Fruit fly (Drosophila melanogaster) whole organism, embryonic: ENCODE results near the gene hbt.

Experiments
- Abd-B ChIP-seq: fragments of 200-800 bp; sonication (Bioruptor generic); optimal IDR thresholded peaks from 2 replicates; lab custom pipeline; 2018; ENCODE audit warnings: missing biosample characterization, mild to moderate bottlenecking, missing genetic modification characterization, moderate library complexity
- Bdp1 ChIP-seq: fragments of 200-800 bp; sonication (Bioruptor generic); optimal IDR thresholded peaks from 3 replicates; lab custom pipeline; 2016; ENCODE audit warnings: missing biosample characterization, missing genetic modification characterization
- Bgb ChIP-seq: fragments of 200-800 bp; sonication (Bioruptor generic); IDR thresholded peaks from 2 replicates; pipeline ENCODE4 v1.3.6; 2022; ENCODE audit warnings: missing biosample characterization, missing genetic modification characterization; ENCODE audit not compliant: partially characterized antibody
- CG11247 ChIP-seq: fragments of 200-800 bp; sonication (Bioruptor generic); IDR thresholded peaks from 2 replicates; pipeline ENCODE4 v1.3.6; 2022; ENCODE audit warnings: missing biosample characterization, missing genetic modification characterization
- CG14050 ChIP-seq: fragments of 200-800 bp; sonication (Bioruptor generic); IDR thresholded peaks from 3 replicates; pipeline ENCODE4 v1.3.6; 2022; ENCODE audit warnings: missing biosample characterization, missing genetic modification characterization
- CG18011 ChIP-seq: fragments of 200-800 bp; sonication (Bioruptor generic); optimal IDR thresholded peaks from 2 replicates; lab custom pipeline; 2017; ENCODE audit warnings: missing biosample characterization, missing genetic modification characterization, mild to moderate bottlenecking, moderate library complexity, missing genotype
- CG18764 ChIP-seq: fragments of 200-800 bp; sonication (Bioruptor generic); optimal IDR thresholded peaks from 3 replicates; lab custom pipeline; 2016; ENCODE audit warnings: missing biosample characterization, missing genetic modification characterization
- CG2120 ChIP-seq: fragments of 200-800 bp; sonication (Bioruptor generic); optimal IDR thresholded peaks from 3 replicates; lab custom pipeline; 2016; ENCODE audit warnings: missing biosample characterization, missing genetic modification characterization
- CG2712 ChIP-seq: fragments of 200-800 bp; optimal IDR thresholded peaks from 3 replicates; lab custom pipeline; 2019; ENCODE audit warnings: missing biosample characterization, mild to moderate bottlenecking, missing genetic modification characterization, moderate library complexity
- CG31388 ChIP-seq: fragments of 200-800 bp; sonication (Bioruptor generic); optimal IDR thresholded peaks from 2 replicates; lab custom pipeline; 2016; ENCODE audit warnings: missing biosample characterization, missing genetic modification characterization
- CG32772 ChIP-seq: fragments of 200-800 bp; sonication (Bioruptor generic); IDR thresholded peaks from 2 replicates; pipeline ENCODE4 v1.3.6; 2022; ENCODE audit warnings: missing biosample characterization, missing genetic modification characterization
- CG34376 ChIP-seq: fragments of 200-800 bp; sonication (Bioruptor generic); optimal IDR thresholded peaks from 2 replicates; lab custom pipeline; 2018; ENCODE audit warnings: missing biosample characterization, mild to moderate bottlenecking, missing genetic modification characterization
- CG3726 ChIP-seq: fragments of 200-800 bp; sonication (Bioruptor generic); IDR thresholded peaks from 3 replicates; pipeline ENCODE4, ENCODE4 v1.3.6; 2022; ENCODE audit warnings: missing biosample characterization, missing genetic modification characterization
- CG43689 ChIP-seq: fragments of 200-800 bp; sonication (Bioruptor generic); IDR thresholded peaks from 2 replicates; pipeline ENCODE4 v1.3.6; 2022; ENCODE audit warnings: missing biosample characterization, missing genetic modification characterization
- CG6689 ChIP-seq: fragments of 200-800 bp; sonication (Bioruptor generic); IDR thresholded peaks from 2 replicates; pipeline ENCODE4 v1.3.6; 2022; ENCODE audit warnings: missing biosample characterization, missing genetic modification characterization
- CTCF ChIP-seq: fragments of 200-800 bp; sonication (Bioruptor generic); optimal IDR thresholded peaks from 2 replicates; lab custom pipeline; 2017; ENCODE audit warnings: missing biosample characterization, mild to moderate bottlenecking, missing genetic modification characterization, moderate library complexity
- Deaf1 ChIP-seq: fragments of 200-800 bp; optimal IDR thresholded peaks from 3 replicates; lab custom pipeline; 2019; ENCODE audit warnings: missing biosample characterization, mild to moderate bottlenecking, missing genetic modification characterization, moderate library complexity
- Fer1 ChIP-seq: fragments of 200-800 bp; sonication (Bioruptor generic); optimal IDR thresholded peaks from 2 replicates; lab custom pipeline; 2017; ENCODE audit warnings: missing biosample characterization, mild to moderate bottlenecking, missing genetic modification characterization
- HLH4C ChIP-seq: fragments of 200-800 bp; sonication (Bioruptor generic); IDR thresholded peaks from 3 replicates; pipeline ENCODE4 v1.3.6; 2022; ENCODE audit warnings: missing biosample characterization, missing genetic modification characterization; ENCODE audit not compliant: partially characterized antibody
- HmgZ ChIP-seq: fragments of 200-800 bp; sonication (Bioruptor generic); optimal IDR thresholded peaks from 2 replicates; lab custom pipeline; 2018; ENCODE audit warnings: missing biosample characterization, mild to moderate bottlenecking, missing genetic modification characterization
- Hr3 ChIP-seq: fragments of 200-800 bp; sonication (Bioruptor generic); optimal IDR thresholded peaks from 3 replicates; lab custom pipeline; 2016; ENCODE audit warnings: missing biosample characterization, missing genetic modification characterization
- Kr ChIP-seq: fragments of 200-800 bp; sonication (Bioruptor generic); optimal IDR thresholded peaks from 2 replicates; lab custom pipeline; 2017; ENCODE audit warnings: missing biosample characterization, mild to moderate bottlenecking, missing genetic modification characterization
- NFAT ChIP-seq: fragments of 200-800 bp; sonication (Bioruptor generic); IDR thresholded peaks from 2 replicates; pipeline ENCODE4 v1.3.6; 2022; ENCODE audit warnings: missing biosample characterization, missing genetic modification characterization
- NK7.1 ChIP-seq: fragments of 200-800 bp; sonication (Bioruptor generic); optimal IDR thresholded peaks from 3 replicates; lab custom pipeline; 2016; ENCODE audit warnings: missing biosample characterization, missing genetic modification characterization
- TFAM ChIP-seq: fragments of 200-800 bp; sonication (Bioruptor generic); optimal IDR thresholded peaks from 2 replicates; lab custom pipeline; 2017; ENCODE audit warnings: missing biosample characterization, missing genetic modification characterization, inconsistent platforms
- Vsx1 ChIP-seq: fragments of 200-800 bp; sonication (Bioruptor generic); optimal IDR thresholded peaks from 2 replicates; lab custom pipeline; 2017; ENCODE audit warnings: missing biosample characterization, mild to moderate bottlenecking, missing genetic modification characterization, missing genetic modification reagents
- ab ChIP-seq: fragments of 200-800 bp; sonication (Bioruptor generic); optimal IDR thresholded peaks from 2 replicates; lab custom pipeline; 2016; ENCODE audit warnings: missing biosample characterization, missing genetic modification characterization
- bbx ChIP-seq: fragments of 200-800 bp; sonication (Bioruptor generic); IDR thresholded peaks from 2 replicates; pipeline ENCODE4 v1.3.6; 2022; ENCODE audit warnings: missing biosample characterization, missing genetic modification characterization; ENCODE audit not compliant: partially characterized antibody
- cg ChIP-seq: fragments of 200-800 bp; sonication (Bioruptor generic); optimal IDR thresholded peaks from 3 replicates; lab custom pipeline; 2019; ENCODE audit warnings: missing biosample characterization, mild to moderate bottlenecking, missing genetic modification characterization, moderate library complexity
- chif ChIP-seq, 2 experiments: fragments of 200-800 bp; sonication (Bioruptor generic); optimal IDR thresholded peaks; 3 replicates each; lab custom pipeline; 2016; ENCODE audit warnings: missing biosample characterization in 2 of 2, missing genetic modification characterization in 2 of 2
- dmrt11E ChIP-seq: fragments of 200-800 bp; sonication (Bioruptor generic); optimal IDR thresholded peaks from 3 replicates; lab custom pipeline; 2018; ENCODE audit warnings: missing biosample characterization, mild to moderate bottlenecking, missing genetic modification characterization, moderate library complexity
- exex ChIP-seq: fragments of 200-800 bp; sonication (Bioruptor generic); optimal IDR thresholded peaks from 4 replicates; lab custom pipeline; 2018; ENCODE audit warnings: missing biosample characterization, mild to moderate bottlenecking, missing genetic modification characterization, moderate library complexity
- ftz-f1 ChIP-seq: fragments of 200-800 bp; sonication (Bioruptor generic); optimal IDR thresholded peaks from 2 replicates; lab custom pipeline; 2016; ENCODE audit warnings: missing biosample characterization, missing genetic modification characterization
- ham ChIP-seq: fragments of 200-800 bp; sonication (Bioruptor generic); IDR thresholded peaks from 2 replicates; pipeline ENCODE4 v1.3.6; 2022; ENCODE audit warnings: missing biosample characterization, missing genetic modification characterization
- hth ChIP-seq: fragments of >200 bp; optimal IDR thresholded peaks from 2 replicates; lab custom pipeline; 2017; ENCODE audit warnings: inconsistent platforms
- ind ChIP-seq: fragments of 200-800 bp; sonication (Bioruptor generic); optimal IDR thresholded peaks from 3 replicates; lab custom pipeline; 2016; ENCODE audit warnings: missing biosample characterization, missing genetic modification characterization
- ken ChIP-seq: fragments of 200-800 bp; sonication (Bioruptor generic); IDR thresholded peaks from 3 replicates; pipeline ENCODE4 v1.3.6; 2022; ENCODE audit warnings: missing biosample characterization, missing genetic modification characterization
- p53 ChIP-seq: fragments of 200-800 bp; sonication (Bioruptor generic); optimal IDR thresholded peaks from 2 replicates; lab custom pipeline; 2016; ENCODE audit warnings: missing biosample characterization, missing genetic modification characterization
- pros ChIP-seq: fragments of 200-800 bp; sonication (Bioruptor generic); optimal IDR thresholded peaks from 3 replicates; lab custom pipeline; 2019; ENCODE audit warnings: missing biosample characterization, mild to moderate bottlenecking, missing genetic modification characterization, moderate library complexity
- rib ChIP-seq: fragments of 200-800 bp; sonication (Bioruptor generic); IDR thresholded peaks from 2 replicates; pipeline ENCODE4 v1.3.6; 2022; ENCODE audit warnings: missing biosample characterization, missing genetic modification characterization
- ro ChIP-seq: fragments of 200-800 bp; sonication (Bioruptor generic); IDR thresholded peaks from 2 replicates; pipeline ENCODE4 v1.3.6; 2022; ENCODE audit warnings: missing biosample characterization, missing genetic modification characterization
- sc ChIP-seq, 3 experiments: fragments of >200 bp in 2 of 3; fragments of 200-800 bp in 1 of 3; sonication (Bioruptor generic) in 1 of 3; optimal IDR thresholded peaks; 2 replicates in 2 of 3; 3 replicates in 1 of 3; lab custom pipeline; 2017; ENCODE audit warnings: mild to moderate bottlenecking in 1 of 3, missing biosample characterization in 1 of 3, missing genetic modification characterization in 1 of 3, missing genetic modification reagents in 1 of 3
- schlank ChIP-seq: fragments of 200-800 bp; sonication (Bioruptor generic); optimal IDR thresholded peaks from 2 replicates; lab custom pipeline; 2018; ENCODE audit warnings: missing biosample characterization, mild to moderate bottlenecking, missing genetic modification characterization
- shn ChIP-seq: fragments of 200-800 bp; sonication (Bioruptor generic); optimal IDR thresholded peaks from 3 replicates; lab custom pipeline; 2016; ENCODE audit warnings: missing biosample characterization, missing genetic modification characterization
- slbo ChIP-seq: fragments of 200-800 bp; sonication (Bioruptor generic); IDR thresholded peaks from 2 replicates; pipeline ENCODE4 v1.3.6; 2022; ENCODE audit warnings: missing biosample characterization, missing genetic modification characterization
- slp2 ChIP-seq: fragments of 200-800 bp; sonication (Bioruptor generic); optimal IDR thresholded peaks from 2 replicates; lab custom pipeline; 2016; ENCODE audit warnings: missing biosample characterization, missing genetic modification characterization
- tap ChIP-seq: fragments of 200-800 bp; optimal IDR thresholded peaks from 3 replicates; lab custom pipeline; 2019; ENCODE audit warnings: missing biosample characterization, mild to moderate bottlenecking, missing genetic modification characterization, moderate library complexity
- trh ChIP-seq: fragments of 200-800 bp; sonication (Bioruptor generic); optimal IDR thresholded peaks from 2 replicates; lab custom pipeline; 2016; ENCODE audit warnings: missing biosample characterization, missing genetic modification characterization
- wek ChIP-seq: fragments of 200-800 bp; sonication (Bioruptor generic); optimal IDR thresholded peaks from 3 replicates; lab custom pipeline; 2018; ENCODE audit warnings: missing biosample characterization, mild to moderate bottlenecking, missing genetic modification characterization, moderate library complexity
- zen ChIP-seq: fragments of 200-800 bp; sonication (Bioruptor generic); optimal IDR thresholded peaks from 3 replicates; lab custom pipeline; 2018; ENCODE audit warnings: missing biosample characterization, mild to moderate bottlenecking, missing genetic modification characterization, moderate library complexity
- zen2 ChIP-seq: fragments of 200-800 bp; sonication (Bioruptor generic); IDR thresholded peaks from 3 replicates; pipeline ENCODE4 v1.3.6; 2022; ENCODE audit warnings: missing biosample characterization, missing genetic modification characterization; ENCODE audit not compliant: partially characterized antibody

Gene hbt

dm6 chr2L:13378488-13378964 is 47.6 kb upstream of the hbt start, which contains the start of the genes CG9302 and beta'COP (continued):
- TF ChIP-seq sc (optimal IDR thresholded peaks at IDR 0.05; lab: Kevin White, UChicago) (no peak), sc (GFP tag; optimal IDR thresholded peaks at IDR 0.05; lab: Kevin White, UChicago) (peak; percentile 39), rib (GFP tag; lab: Robert Waterston, UW) (0 out of 2 replicates have a peak, but pooled peaks have one; percentile 23), CG6689 (GFP tag; lab: Robert Waterston, UW) (peak; percentile 56), pros (GFP tag; lab: Kevin White, UChicago) (no peak), NFAT (GFP tag; lab: Robert Waterston, UW) (no peak), tap (tag; lab: Kevin White, UChicago) (no peak), zen (peak; percentile 84), ham (0 out of 2 replicates have a peak, but pooled peaks have one; percentile 12), Hr3 (GFP tag; lab: Kevin White, UChicago) (peak; percentile 81), CG18764 (GFP tag; lab: Kevin White, UChicago) (peak; percentile 39), Deaf1 (tag; lab: Kevin White, UChicago) (no peak), chif (GFP tag; optimal IDR thresholded peaks at IDR 0.05; lab: Kevin White, UChicago) (peak in 1 of 2 experiments; percentile 20), CG32772 (GFP tag; lab: Robert Waterston, UW) (no peak), exex (peak; percentile 51), slbo (GFP tag; lab: Robert Waterston, UW) (peak; percentile 73), Abd-B (peak; percentile 91), CG43689 (GFP tag; lab: Robert Waterston, UW) (no peak), ftz-f1 (GFP tag; lab: Kevin White, UChicago) (no peak), ro (no peak), HmgZ (tag; lab: Kevin White, UChicago) (peak; percentile 42), CG2120 (GFP tag; lab: Kevin White, UChicago) (peak; percentile 78), CG2712 (tag; lab: Kevin White, UChicago) (peak; percentile 81), CG18011 (GFP tag; lab: Kevin White, UChicago) (peak; percentile 24), Fer1 (peak; percentile 60), TFAM (GFP tag; lab: Kevin White, UChicago) (no peak), bbx (no peak; the same call in 1 of the 2 replicates), CG34376 (GFP tag; lab: Kevin White, UChicago) (no peak), schlank (tag; lab: Kevin White, UChicago) (no peak), HLH4C (peak; percentile 72), p53 (GFP tag; lab: Kevin White, UChicago) (peak; percentile 1), Bgb (GFP tag; lab: Robert Waterston, UW) (peak; percentile 62), hth (no peak), NK7.1 (GFP tag; lab: Kevin White, UChicago) (no peak), cg (GFP tag; lab: Kevin White, UChicago) (no peak), Kr (GFP tag; lab: Kevin White, UChicago) (no peak), slp2 (GFP tag; lab: Kevin White, UChicago) (peak; percentile 21), shn (peak; percentile 9), CTCF (GFP tag; lab: Kevin White, UChicago) (no peak), Bdp1 (GFP tag; lab: Kevin White, UChicago) (peak; percentile 69), ken (GFP tag; lab: Robert Waterston, UW) (peak; percentile 71; the same call in 2 of the 3 replicates), ab (GFP tag; lab: Kevin White, UChicago) (peak; percentile 3), wek (no peak), CG11247 (GFP tag; lab: Robert Waterston, UW) (peak; percentile 39), dmrt11E (peak; percentile 67), zen2 (no peak; the same call in 2 of the 3 replicates), ind (peak; percentile 73), CG14050 (GFP tag; lab: Robert Waterston, UW) (no peak), trh (GFP tag; lab: Kevin White, UChicago) (no peak), CG31388 (no peak), CG3726 (GFP tag; lab: Robert Waterston, UW) (no peak), Vsx1 (GFP tag; lab: Kevin White, UChicago) (no peak)
